Worm (Caenorhabditis elegans) whole organism, L4 larva: Measurements from ENCODE around the gene clec-234.

Source experiments
- daf-8 ChIP-seq: fragments of 200-800 bp; sonication (Bioruptor generic); IDR thresholded peaks from 2 replicates; pipeline ENCODE4 v1.3.6; 2022; ENCODE audit warnings: missing genetic modification characterization, missing compliant biosample characterization
- fos-1 ChIP-seq: fragments of 150-350 bp; optimal IDR thresholded peaks from 2 replicates; lab custom pipeline; 2014; ENCODE audit warnings: missing biosample characterization, missing genetic modification characterization
- jun-1 ChIP-seq: fragments of 150-350 bp; optimal IDR thresholded peaks from 2 replicates; lab custom pipeline; 2014; ENCODE audit warnings: missing biosample characterization, missing genetic modification reagents, missing genetic modification characterization
- zag-1 ChIP-seq: fragments of 150-350 bp; optimal IDR thresholded peaks from 2 replicates; lab custom pipeline; 2014; ENCODE audit warnings: missing biosample characterization, missing genetic modification characterization

DNA sequence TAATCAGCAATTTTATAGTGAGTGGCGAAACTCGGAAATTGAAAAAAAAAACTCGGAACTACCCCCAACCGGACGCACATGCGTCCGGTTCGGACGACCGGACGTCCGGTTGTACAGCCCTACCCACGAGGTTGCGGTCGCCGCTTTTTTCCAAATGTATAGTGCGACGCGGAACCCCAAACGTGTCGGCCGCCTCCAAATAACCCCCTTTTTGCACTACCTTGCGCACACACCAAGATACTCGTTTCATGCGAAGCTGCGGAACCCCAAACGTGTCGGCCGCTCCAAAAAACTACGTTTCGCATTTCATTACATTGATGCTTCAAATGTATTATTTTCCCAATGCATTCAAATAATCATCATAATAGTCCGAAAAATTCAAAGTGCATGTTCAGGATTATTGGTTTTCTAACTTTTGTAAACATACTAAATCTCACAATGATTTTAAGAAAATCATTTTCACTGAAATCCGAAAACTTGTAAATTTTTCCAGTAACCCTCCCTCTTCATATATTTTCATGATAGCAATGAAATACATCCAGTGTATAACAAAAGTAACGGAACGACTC is 38.7 kb upstream of the clec-234 start, which contains the start of gene srw-35:
- TF ChIP-seq daf-8 (GFP tag; lab: Robert Waterston, UW): no peak
- no peak for TF ChIP-seq fos-1 (tag; lab: Kevin White, UChicago)
- no peak for TF ChIP-seq zag-1
- TF ChIP-seq jun-1 (tag; lab: Kevin White, UChicago): no peak
